Worm (Caenorhabditis elegans): ENCODE data around the gene srh-34.

DNA sequence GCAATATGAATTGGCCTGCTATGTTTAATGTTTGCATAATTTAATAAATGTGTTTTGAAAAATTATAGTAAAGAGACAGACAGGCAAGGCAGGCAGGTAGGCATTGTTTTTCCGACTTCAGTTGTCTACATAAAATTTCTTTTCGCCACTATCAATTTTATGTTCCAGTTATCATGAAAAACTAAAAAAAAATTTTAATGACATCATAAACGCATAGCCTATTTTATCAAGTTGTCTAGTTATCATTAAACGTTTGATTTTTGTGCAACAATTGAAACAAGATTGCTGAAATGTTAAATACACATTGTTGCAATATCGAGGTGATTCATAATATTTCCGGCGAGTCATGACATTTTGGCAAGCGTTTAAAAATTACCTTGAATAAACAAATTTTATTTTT is 31.4 kb downstream of the srh-34 start:
- TF ChIP-seq mdl-1 (tag; optimal IDR thresholded peaks at IDR 0.05): no peak
- no peak for TF ChIP-seq zag-1 (tag; optimal IDR thresholded peaks at IDR 0.05)
- no peak for TF ChIP-seq lin-15B (tag; optimal IDR thresholded peaks at IDR 0.05)
- no peak for TF ChIP-seq ztf-11 (tag; optimal IDR thresholded peaks at IDR 0.05)
- no peak for TF ChIP-seq fkh-10 (GFP tag; optimal IDR thresholded peaks at IDR 0.05)
- TF ChIP-seq ceh-16 (tag; optimal IDR thresholded peaks at IDR 0.05): no peak
- TF ChIP-seq nhr-11 (tag; optimal IDR thresholded peaks at IDR 0.05): no peak
- no peak for TF ChIP-seq elt-3 (tag; optimal IDR thresholded peaks at IDR 0.05)
- TF ChIP-seq ceh-82 (tag; optimal IDR thresholded peaks at IDR 0.05): no peak
- TF ChIP-seq unc-39 (tag; optimal IDR thresholded peaks at IDR 0.05): no peak
- TF ChIP-seq nhr-12 (tag; optimal IDR thresholded peaks at IDR 0.05): no peak
